Fruit fly (Drosophila melanogaster) whole organism, embryonic: ENCODE data around the gene CG17768.

Experiments
- Aef1 ChIP-seq: fragments of 200-800 bp; sonication (Bioruptor generic); IDR thresholded peaks from 3 replicates; pipeline ENCODE4 v1.3.6; 2022; ENCODE audit warnings: missing biosample characterization, missing genetic modification characterization
- CG10462 ChIP-seq: fragments of 200-800 bp; sonication (Bioruptor generic); optimal IDR thresholded peaks from 2 replicates; lab custom pipeline; 2016; ENCODE audit warnings: missing biosample characterization, missing genetic modification characterization
- CG12104 ChIP-seq: fragments of 200-800 bp; sonication (Bioruptor generic); optimal IDR thresholded peaks from 3 replicates; lab custom pipeline; 2016; ENCODE audit warnings: missing biosample characterization, missing genetic modification characterization
- CG12391 ChIP-seq: fragments of 200-800 bp; sonication (Bioruptor generic); optimal IDR thresholded peaks from 3 replicates; lab custom pipeline; 2018; ENCODE audit warnings: missing biosample characterization, mild to moderate bottlenecking, missing genetic modification characterization, moderate library complexity
- CG12659 ChIP-seq: fragments of 200-800 bp; sonication (Bioruptor generic); optimal IDR thresholded peaks from 3 replicates; lab custom pipeline; 2017; ENCODE audit warnings: mild to moderate bottlenecking, missing biosample characterization, missing genetic modification reagents, missing genetic modification characterization
- CG12744 ChIP-seq: fragments of 200-800 bp; sonication (Bioruptor generic); optimal IDR thresholded peaks from 2 replicates; lab custom pipeline; 2016; ENCODE audit warnings: missing biosample characterization, missing genetic modification characterization
- CG13775 ChIP-seq: fragments of 200-800 bp; sonication (Bioruptor generic); optimal IDR thresholded peaks from 3 replicates; lab custom pipeline; 2017; ENCODE audit warnings: missing biosample characterization, mild to moderate bottlenecking, missing genetic modification characterization
- CG17359 ChIP-seq: fragments of 200-800 bp; sonication (Bioruptor generic); optimal IDR thresholded peaks from 3 replicates; lab custom pipeline; 2018; ENCODE audit warnings: missing biosample characterization, mild to moderate bottlenecking, missing genetic modification characterization, moderate library complexity
- CG17912 ChIP-seq: fragments of 200-800 bp; sonication (Bioruptor generic); optimal IDR thresholded peaks from 2 replicates; lab custom pipeline; 2018; ENCODE audit warnings: missing biosample characterization, mild to moderate bottlenecking, missing genetic modification characterization
- CG1832 ChIP-seq: fragments of 200-800 bp; sonication (Bioruptor generic); optimal IDR thresholded peaks from 2 replicates; lab custom pipeline; 2017; ENCODE audit warnings: missing biosample characterization, mild to moderate bottlenecking, missing genetic modification characterization, inconsistent platforms
- CG2129 ChIP-seq: fragments of 200-800 bp; sonication (Bioruptor generic); IDR thresholded peaks from 2 replicates; pipeline ENCODE4 v1.3.6; 2022; ENCODE audit warnings: missing biosample characterization, missing genetic modification characterization; ENCODE audit not compliant: partially characterized antibody
- CG3163 ChIP-seq: fragments of 200-800 bp; sonication (Bioruptor generic); optimal IDR thresholded peaks from 3 replicates; lab custom pipeline; 2016; ENCODE audit warnings: missing biosample characterization, missing genetic modification characterization
- CG3407 ChIP-seq: fragments of 200-800 bp; sonication (Bioruptor generic); optimal IDR thresholded peaks from 2 replicates; lab custom pipeline; 2018; ENCODE audit warnings: missing biosample characterization, mild to moderate bottlenecking, missing genetic modification characterization
- CG4424 ChIP-seq: fragments of 200-800 bp; sonication (Bioruptor generic); optimal IDR thresholded peaks from 3 replicates; lab custom pipeline; 2016; ENCODE audit warnings: missing biosample characterization, missing genetic modification characterization
- CG6654 ChIP-seq: fragments of 200-800 bp; sonication (Bioruptor generic); optimal IDR thresholded peaks from 2 replicates; lab custom pipeline; 2017; ENCODE audit warnings: missing biosample characterization, mild to moderate bottlenecking, missing genetic modification characterization
- CG6854 ChIP-seq: fragments of 200-800 bp; sonication (Bioruptor generic); optimal IDR thresholded peaks from 3 replicates; lab custom pipeline; 2017; ENCODE audit warnings: missing biosample characterization, mild to moderate bottlenecking, missing genetic modification characterization
- CG8924 ChIP-seq: fragments of 200-800 bp; optimal IDR thresholded peaks from 3 replicates; lab custom pipeline; 2019; ENCODE audit warnings: missing biosample characterization, mild to moderate bottlenecking, missing genetic modification characterization, moderate library complexity
- CG9215 ChIP-seq: fragments of 200-800 bp; sonication (Bioruptor generic); IDR thresholded peaks from 2 replicates; pipeline ENCODE4 v1.3.6; 2022; ENCODE audit warnings: missing biosample characterization, missing genetic modification characterization
- Camta ChIP-seq: fragments of 200-800 bp; sonication (Bioruptor generic); optimal IDR thresholded peaks from 2 replicates; lab custom pipeline; 2016; ENCODE audit warnings: missing biosample characterization, missing genetic modification characterization
- CoRest ChIP-seq: fragments of 200-800 bp; sonication (Bioruptor generic); optimal IDR thresholded peaks from 3 replicates; lab custom pipeline; 2018; ENCODE audit warnings: missing biosample characterization, mild to moderate bottlenecking, missing genetic modification characterization, moderate library complexity
- E2f1 ChIP-seq: fragments of 200-800 bp; sonication (Bioruptor generic); IDR thresholded peaks from 2 replicates; pipeline ENCODE4 v1.3.6; 2022; ENCODE audit warnings: missing biosample characterization, missing genetic modification characterization
- Ets97D ChIP-seq: fragments of 200-800 bp; sonication (Bioruptor generic); optimal IDR thresholded peaks from 3 replicates; lab custom pipeline; 2016; ENCODE audit warnings: missing biosample characterization, missing genetic modification characterization
- MESR4 ChIP-seq: fragments of 200-800 bp; sonication (Bioruptor generic); optimal IDR thresholded peaks from 2 replicates; lab custom pipeline; 2018; ENCODE audit warnings: missing biosample characterization, mild to moderate bottlenecking, missing genetic modification characterization, moderate library complexity
- Mrtf ChIP-seq: fragments of 200-800 bp; sonication (Bioruptor generic); IDR thresholded peaks from 3 replicates; pipeline ENCODE4 v1.3.6; 2022; ENCODE audit warnings: missing biosample characterization, missing genetic modification characterization
- NC2α ChIP-seq: fragments of 200-800 bp; sonication (Bioruptor generic); optimal IDR thresholded peaks from 2 replicates; lab custom pipeline; 2016; ENCODE audit warnings: missing biosample characterization, missing genetic modification characterization
- NFAT ChIP-seq: fragments of 200-800 bp; sonication (Bioruptor generic); IDR thresholded peaks from 2 replicates; pipeline ENCODE4 v1.3.6; 2022; ENCODE audit warnings: missing biosample characterization, missing genetic modification characterization
- NfI ChIP-seq: fragments of 200-800 bp; sonication (Bioruptor generic); optimal IDR thresholded peaks from 3 replicates; lab custom pipeline; 2018; ENCODE audit warnings: missing biosample characterization, mild to moderate bottlenecking, missing genetic modification characterization, moderate library complexity
- Pdp1 ChIP-seq, 2 experiments: fragments of 200-800 bp; sonication (Bioruptor generic); optimal IDR thresholded peaks; 3 replicates each; lab custom pipeline; 2016; ENCODE audit warnings: missing biosample characterization in 2 of 2, missing genetic modification characterization in 2 of 2, mild to moderate bottlenecking in 1 of 2, moderate library complexity in 1 of 2
- Side ChIP-seq: fragments of 200-800 bp; sonication (Bioruptor generic); optimal IDR thresholded peaks from 2 replicates; lab custom pipeline; 2016; ENCODE audit warnings: missing biosample characterization, missing genetic modification characterization
- cg ChIP-seq: fragments of 200-800 bp; sonication (Bioruptor generic); optimal IDR thresholded peaks from 3 replicates; lab custom pipeline; 2019; ENCODE audit warnings: missing biosample characterization, mild to moderate bottlenecking, missing genetic modification characterization, moderate library complexity
- chinmo ChIP-seq: fragments of 200-800 bp; sonication (Bioruptor generic); IDR thresholded peaks from 4 replicates; pipeline ENCODE4 v1.3.6; 2022; ENCODE audit warnings: missing biosample characterization, missing genetic modification characterization; ENCODE audit not compliant: partially characterized antibody
- dpn ChIP-seq, 2 experiments: fragments of 200-800 bp; sonication (Bioruptor generic); optimal IDR thresholded peaks; 3 replicates each; lab custom pipeline; 2016; ENCODE audit warnings: missing biosample characterization in 2 of 2, missing genetic modification characterization in 2 of 2
- fd64A ChIP-seq: fragments of 200-800 bp; sonication (Bioruptor generic); optimal IDR thresholded peaks from 3 replicates; lab custom pipeline; 2018; ENCODE audit warnings: missing biosample characterization, mild to moderate bottlenecking, missing genetic modification characterization
- lab ChIP-seq: fragments of 200-800 bp; sonication (Bioruptor generic); optimal IDR thresholded peaks from 3 replicates; lab custom pipeline; 2017; ENCODE audit warnings: missing biosample characterization, missing genetic modification characterization, mild to moderate bottlenecking, moderate library complexity, missing genetic modification reagents
- repo ChIP-seq: fragments of 200-800 bp; sonication (Bioruptor generic); optimal IDR thresholded peaks from 2 replicates; lab custom pipeline; 2016; ENCODE audit warnings: missing biosample characterization, missing genetic modification characterization
- slp2 ChIP-seq: fragments of 200-800 bp; sonication (Bioruptor generic); optimal IDR thresholded peaks from 2 replicates; lab custom pipeline; 2016; ENCODE audit warnings: missing biosample characterization, missing genetic modification characterization
- trh ChIP-seq: fragments of 200-800 bp; sonication (Bioruptor generic); optimal IDR thresholded peaks from 2 replicates; lab custom pipeline; 2016; ENCODE audit warnings: missing biosample characterization, missing genetic modification characterization
- wek ChIP-seq: fragments of 200-800 bp; sonication (Bioruptor generic); optimal IDR thresholded peaks from 3 replicates; lab custom pipeline; 2018; ENCODE audit warnings: missing biosample characterization, mild to moderate bottlenecking, missing genetic modification characterization, moderate library complexity

CG17768 gene

dm6 chr2L:10387869-10388726 lies 16.9 kb downstream of the CG17768 start, which contains the start of gene da (continued):
- no peak for TF ChIP-seq cg (GFP tag; lab: Kevin White, UChicago)
- TF ChIP-seq Aef1, result peak; percentile 52; the same call in 2 of the 3 replicates
- TF ChIP-seq CG17912 (GFP tag; lab: Kevin White, UChicago), result peak; percentile 32
- TF ChIP-seq CG4424, result peak; percentile 55
- peak; percentile 68 for TF ChIP-seq CG17359 (tag; lab: Kevin White, UChicago)
- no peak for TF ChIP-seq trh (GFP tag; lab: Kevin White, UChicago)
- peak; percentile 36 for TF ChIP-seq slp2 (GFP tag; lab: Kevin White, UChicago)
- TF ChIP-seq CG3163 (GFP tag; lab: Kevin White, UChicago), result no peak
- TF ChIP-seq dpn (GFP tag; optimal IDR thresholded peaks at IDR 0.05; lab: Kevin White, UChicago), result peak; percentile 63 to 69
- peak; percentile 10 for TF ChIP-seq CG10462 (GFP tag; lab: Kevin White, UChicago)
- no peak for TF ChIP-seq fd64A
- TF ChIP-seq repo (GFP tag; lab: Kevin White, UChicago), result no peak
- TF ChIP-seq Camta (GFP tag; lab: Kevin White, UChicago), result peak; percentile 74
- TF ChIP-seq CG3407 (GFP tag; lab: Kevin White, UChicago), result no peak
- TF ChIP-seq NFAT, result peak; percentile 58; the same call in 1 of the 2 replicates
- TF ChIP-seq CG8924 (tag; lab: Kevin White, UChicago), result peak; percentile 71
- TF ChIP-seq CG12104 (GFP tag; lab: Kevin White, UChicago), result no peak
- TF ChIP-seq Mrtf (GFP tag; lab: Robert Waterston, UW), result no peak; the same call in 2 of the 3 replicates
- no peak for TF ChIP-seq CG1832 (GFP tag; lab: Kevin White, UChicago)
- TF ChIP-seq Ets97D, result peak; percentile 95
- TF ChIP-seq CG12659, result peak; percentile 91
- TF ChIP-seq CG6854, result peak; percentile 38
- TF ChIP-seq CG9215, result no peak
- no peak for TF ChIP-seq CG2129 (GFP tag; lab: Robert Waterston, UW)
- peak; percentile 38 for TF ChIP-seq Side (GFP tag; lab: Kevin White, UChicago)

- TF ChIP-seq CG12391 (tag; lab: Kevin White, UChicago) (no peak), lab (GFP tag; lab: Kevin White, UChicago) (no peak), MESR4 (GFP tag; lab: Kevin White, UChicago) (peak; percentile 49), CG13775 (GFP tag; lab: Kevin White, UChicago) (no peak), CG12744 (GFP tag; lab: Kevin White, UChicago) (no peak), CoRest (tag; lab: Kevin White, UChicago) (no peak), E2f1 (no peak), chinmo (GFP tag; lab: Robert Waterston, UW) (no peak), NfI (GFP tag; lab: Kevin White, UChicago) (no peak), wek (GFP tag; lab: Kevin White, UChicago) (no peak), CG6654 (GFP tag; lab: Kevin White, UChicago) (no peak), NC2α (GFP tag; lab: Kevin White, UChicago) (no peak), Pdp1 (GFP tag; optimal IDR thresholded peaks at IDR 0.05; lab: Kevin White, UChicago) (peak in 1 of 2 experiments; percentile 93)
Measured at dm6 chr2L:10386824-10387223, 18.2 kb downstream of the CG17768 start.
